Worm (Caenorhabditis elegans) whole organism, L3 larva: Measurements from ENCODE around the gene R08C7.8.

Source experiments
- R02D3.7 ChIP-seq: fragments of 150-350 bp; optimal IDR thresholded peaks from 2 replicates; lab custom pipeline; 2014; ENCODE audit warnings: missing biosample characterization, missing genetic modification characterization
- ZK546.5 ChIP-seq: sonication (generic microtip); optimal IDR thresholded peaks from 2 replicates; lab custom pipeline; 2017; ENCODE audit warnings: missing biosample characterization, missing genetic modification characterization
- aly-2 ChIP-seq: fragments of 150-350 bp; optimal IDR thresholded peaks from 2 replicates; lab custom pipeline; 2014; ENCODE audit warnings: missing biosample characterization, missing genetic modification characterization
- ama-1 ChIP-seq: fragments of 150-350 bp; optimal IDR thresholded peaks from 2 replicates; lab custom pipeline; 2018
- ceh-16 ChIP-seq: sonication (generic microtip); optimal IDR thresholded peaks from 2 replicates; lab custom pipeline; 2017; ENCODE audit warnings: missing biosample characterization, missing genetic modification characterization
- ceh-28 ChIP-seq: fragments of 150-350 bp; optimal IDR thresholded peaks from 2 replicates; lab custom pipeline; 2014; ENCODE audit warnings: missing biosample characterization, missing genetic modification reagents, missing genetic modification characterization
- ceh-9 ChIP-seq: sonication (generic microtip); optimal IDR thresholded peaks from 2 replicates; lab custom pipeline; 2018; ENCODE audit warnings: missing biosample characterization, missing genetic modification characterization
- daf-12 ChIP-seq: fragments of 150-350 bp; optimal IDR thresholded peaks from 2 replicates; lab custom pipeline; 2014; ENCODE audit warnings: missing biosample characterization, missing genetic modification reagents, missing genetic modification characterization
- egl-27 ChIP-seq: sonication (generic microtip); optimal IDR thresholded peaks from 4 replicates; lab custom pipeline; 2017; ENCODE audit warnings: missing biosample characterization, missing genetic modification reagents, missing genetic modification characterization
- egl-5 ChIP-seq: fragments of 150-350 bp; optimal IDR thresholded peaks from 2 replicates; lab custom pipeline; 2017; ENCODE audit warnings: missing biosample characterization, missing genetic modification reagents, missing genetic modification characterization, inconsistent platforms
- elt-1 ChIP-seq: fragments of 150-350 bp; optimal IDR thresholded peaks from 2 replicates; lab custom pipeline; 2014; ENCODE audit warnings: missing biosample characterization, missing genetic modification characterization
- elt-2 ChIP-seq: sonication (generic microtip); optimal IDR thresholded peaks from 2 replicates; lab custom pipeline; 2016; ENCODE audit warnings: missing genetic modification reagents, mild to moderate bottlenecking, missing genetic modification characterization, missing compliant biosample characterization
- fkh-2 ChIP-seq: fragments of 150-350 bp; optimal IDR thresholded peaks from 2 replicates; lab custom pipeline; 2014; ENCODE audit warnings: missing biosample characterization, missing genetic modification reagents, missing genetic modification characterization
- fos-1 ChIP-seq: fragments of 150-350 bp; optimal IDR thresholded peaks from 2 replicates; lab custom pipeline; 2014; ENCODE audit warnings: missing biosample characterization, missing genetic modification characterization
- hmg-11 ChIP-seq: sonication (generic microtip); optimal IDR thresholded peaks from 2 replicates; lab custom pipeline; 2016; ENCODE audit warnings: missing genetic modification characterization, missing compliant biosample characterization
- lin-39 ChIP-seq: fragments of 150-350 bp; optimal IDR thresholded peaks from 2 replicates; lab custom pipeline; 2018; ENCODE audit warnings: missing biosample characterization, missing genetic modification reagents, missing genetic modification characterization
- mdl-1 ChIP-seq: fragments of 150-350 bp; optimal IDR thresholded peaks from 2 replicates; lab custom pipeline; 2014; ENCODE audit warnings: missing biosample characterization, missing genetic modification characterization
- mml-1 ChIP-seq: fragments of 150-350 bp; sonication (generic microtip); optimal IDR thresholded peaks from 3 replicates; lab custom pipeline; 2014; ENCODE audit warnings: missing biosample characterization, missing genetic modification characterization
- nfya-1 ChIP-seq: sonication (generic microtip); optimal IDR thresholded peaks from 2 replicates; lab custom pipeline; 2017; ENCODE audit warnings: missing genetic modification characterization, mild to moderate bottlenecking, missing compliant biosample characterization, antibody characterized with exemption, moderate library complexity; ENCODE audit not compliant: insufficient read depth
- nhr-11 ChIP-seq: fragments of 150-350 bp; optimal IDR thresholded peaks from 2 replicates; lab custom pipeline; 2014; ENCODE audit warnings: missing biosample characterization, missing genetic modification characterization
- nhr-12 ChIP-seq: fragments of 150-350 bp; optimal IDR thresholded peaks from 2 replicates; lab custom pipeline; 2014; ENCODE audit warnings: missing biosample characterization, missing genetic modification characterization
- nhr-23 ChIP-seq: fragments of 150-350 bp; optimal IDR thresholded peaks from 2 replicates; lab custom pipeline; 2014; ENCODE audit warnings: missing biosample characterization, missing genetic modification reagents, missing genetic modification characterization
- nhr-25 ChIP-seq: sonication (generic microtip); optimal IDR thresholded peaks from 2 replicates; lab custom pipeline; 2017; ENCODE audit warnings: missing biosample characterization, missing genetic modification characterization
- nhr-28 ChIP-seq: fragments of 150-350 bp; optimal IDR thresholded peaks from 2 replicates; lab custom pipeline; 2014; ENCODE audit warnings: missing biosample characterization, missing genetic modification characterization
- nhr-43 ChIP-seq: sonication (generic microtip); optimal IDR thresholded peaks from 2 replicates; lab custom pipeline; 2016; ENCODE audit warnings: mild to moderate bottlenecking, missing genetic modification characterization, missing compliant biosample characterization; ENCODE audit not compliant: poor library complexity, severe bottlenecking
- nhr-67 ChIP-seq: fragments of 150-350 bp; optimal IDR thresholded peaks from 2 replicates; lab custom pipeline; 2014; ENCODE audit warnings: missing biosample characterization, missing genetic modification characterization
- nhr-76 ChIP-seq: fragments of 150-350 bp; sonication (generic microtip); optimal IDR thresholded peaks from 5 replicates; lab custom pipeline; 2014; ENCODE audit warnings: missing biosample characterization, missing genetic modification characterization
- pha-4 ChIP-seq: fragments of 150-350 bp; optimal IDR thresholded peaks from 2 replicates; lab custom pipeline; 2014; ENCODE audit warnings: missing biosample characterization, missing genetic modification reagents, missing genetic modification characterization
- pqm-1 ChIP-seq: fragments of 150-350 bp; optimal IDR thresholded peaks from 2 replicates; lab custom pipeline; 2017; ENCODE audit warnings: missing biosample characterization, missing genetic modification characterization, inconsistent platforms
- sea-2 ChIP-seq: fragments of 150-350 bp; sonication (generic microtip); optimal IDR thresholded peaks from 4 replicates; lab custom pipeline; 2014; ENCODE audit warnings: missing biosample characterization, missing genetic modification reagents, missing genetic modification characterization
- skn-1 ChIP-seq: fragments of 150-350 bp; optimal IDR thresholded peaks from 2 replicates; lab custom pipeline; 2014; ENCODE audit warnings: missing biosample characterization, missing genetic modification characterization
- snpc-4 ChIP-seq: fragments of 150-350 bp; optimal IDR thresholded peaks from 2 replicates; lab custom pipeline; 2014; ENCODE audit warnings: missing biosample characterization, missing genetic modification characterization
- tbx-2 ChIP-seq: sonication (generic microtip); optimal IDR thresholded peaks from 2 replicates; lab custom pipeline; 2016; ENCODE audit warnings: mild to moderate bottlenecking, missing genetic modification characterization, missing compliant biosample characterization
- unc-39 ChIP-seq: sonication (generic microtip); optimal IDR thresholded peaks from 4 replicates; lab custom pipeline; 2017; ENCODE audit warnings: missing biosample characterization, missing genetic modification characterization
- ztf-11 ChIP-seq: fragments of 150-350 bp; optimal IDR thresholded peaks from 2 replicates; lab custom pipeline; 2014; ENCODE audit warnings: missing biosample characterization, missing genetic modification characterization
- ztf-4 ChIP-seq: fragments of 150-350 bp; optimal IDR thresholded peaks from 2 replicates; lab custom pipeline; 2014; ENCODE audit warnings: missing biosample characterization, missing genetic modification characterization

Gene R08C7.8

ce11 chrIV:4422029-4422428 lies 12.3 kb downstream of the R08C7.8 start, which contains the start of gene clec-175:
TSS of gene clec-175 (plus strand) at chrIV:4422329.
- no peak for TF ChIP-seq aly-2 (tag; lab: Kevin White, UChicago)
- TF ChIP-seq ama-1, result no peak
- TF ChIP-seq egl-27, result no peak
- TF ChIP-seq sea-2 (GFP tag; lab: Kevin White, UChicago), result no peak
- TF ChIP-seq ceh-9, result no peak
- TF ChIP-seq pha-4 (tag; lab: Kevin White, UChicago), result no peak
- no peak for TF ChIP-seq nfya-1 (tag; lab: Kevin White, UChicago)
- TF ChIP-seq nhr-43 (tag; lab: Kevin White, UChicago), result no peak
- TF ChIP-seq unc-39 (tag; lab: Kevin White, UChicago), result no peak
- no peak for TF ChIP-seq mml-1 (tag; lab: Kevin White, UChicago)
- TF ChIP-seq ztf-4, result no peak
- TF ChIP-seq egl-5 (tag; lab: Kevin White, UChicago), result no peak

- TF ChIP-seq nhr-12 (tag; lab: Kevin White, UChicago) (no peak), unc-39 (tag; lab: Kevin White, UChicago) (no peak), lin-39 (no peak), tbx-2 (tag; lab: Kevin White, UChicago) (no peak), ceh-28 (tag; lab: Kevin White, UChicago) (no peak), pqm-1 (tag; lab: Kevin White, UChicago) (no peak), fkh-2 (tag; lab: Kevin White, UChicago) (no peak), fos-1 (tag; lab: Kevin White, UChicago) (no peak), ZK546.5 (tag; lab: Kevin White, UChicago) (no peak), aly-2 (tag; lab: Kevin White, UChicago) (no peak), daf-12 (no peak), ztf-4 (no peak), nfya-1 (tag; lab: Kevin White, UChicago) (no peak), snpc-4 (tag; lab: Kevin White, UChicago) (no peak), nhr-11 (tag; lab: Kevin White, UChicago) (no peak), sea-2 (GFP tag; lab: Kevin White, UChicago) (no peak), nhr-28 (no peak), skn-1 (tag; lab: Kevin White, UChicago) (no peak), ztf-11 (tag; lab: Kevin White, UChicago) (no peak), nhr-25 (tag; lab: Kevin White, UChicago) (no peak)
- TF ChIP-seq, all 47 proteins: peak for 0
Measured at ce11 chrIV:4413114-4413513, 21.2 kb downstream of the R08C7.8 start.

ce11 chrIV:4411948-4412335 lies 22.4 kb downstream of the R08C7.8 start:
- TF ChIP-seq mml-1 (tag; lab: Kevin White, UChicago) (no peak), ZK546.5 (tag; lab: Kevin White, UChicago) (no peak), fos-1 (tag; lab: Kevin White, UChicago) (no peak), ceh-16 (tag; lab: Kevin White, UChicago) (no peak), nhr-76 (tag; lab: Kevin White, UChicago) (no peak), ztf-11 (tag; lab: Kevin White, UChicago) (no peak), nhr-67 (tag; lab: Kevin White, UChicago) (no peak), hmg-11 (tag; lab: Kevin White, UChicago) (no peak), elt-1 (tag; lab: Kevin White, UChicago) (no peak), nhr-23 (tag; lab: Kevin White, UChicago) (no peak), egl-27 (no peak), elt-2 (no peak), mdl-1 (tag; lab: Kevin White, UChicago) (no peak), nfya-1 (tag; lab: Kevin White, UChicago) (no peak), aly-2 (tag; lab: Kevin White, UChicago) (no peak), tbx-2 (tag; lab: Kevin White, UChicago) (no peak), pqm-1 (tag; lab: Kevin White, UChicago) (no peak)

ce11 chrIV:4411311-4411947 lies 22.9 kb downstream of the R08C7.8 start:
- TF ChIP-seq R02D3.7 (tag; lab: Kevin White, UChicago), result no peak
- TF ChIP-seq, all 47 proteins: peak for 0
